Fruit fly (Drosophila melanogaster) whole organism, embryonic: ENCODE results near the gene CG33643.

Experiments
- Awh ChIP-seq: fragments of 200-800 bp; sonication (Bioruptor generic); IDR thresholded peaks from 2 replicates; pipeline ENCODE4, ENCODE4 v1.3.6; 2022; ENCODE audit warnings: missing biosample characterization, missing genetic modification characterization
- CG10654 ChIP-seq: fragments of 200-800 bp; sonication (Bioruptor generic); optimal IDR thresholded peaks from 2 replicates; lab custom pipeline; 2016; ENCODE audit warnings: missing biosample characterization, missing genetic modification characterization
- CG11696 ChIP-seq: fragments of 200-800 bp; sonication (Bioruptor generic); IDR thresholded peaks from 2 replicates; pipeline ENCODE4 v1.3.6; 2022; ENCODE audit warnings: missing biosample characterization, missing genetic modification characterization
- CG11723 ChIP-seq: fragments of 200-800 bp; sonication (Bioruptor generic); optimal IDR thresholded peaks from 2 replicates; lab custom pipeline; 2017; ENCODE audit warnings: missing biosample characterization, mild to moderate bottlenecking, missing genetic modification characterization
- CG12744 ChIP-seq: fragments of 200-800 bp; sonication (Bioruptor generic); optimal IDR thresholded peaks from 2 replicates; lab custom pipeline; 2016; ENCODE audit warnings: missing biosample characterization, missing genetic modification characterization
- CG12769 ChIP-seq: fragments of 200-800 bp; sonication (Bioruptor generic); optimal IDR thresholded peaks from 2 replicates; lab custom pipeline; 2019; ENCODE audit warnings: missing biosample characterization, mild to moderate bottlenecking, missing genetic modification characterization, moderate library complexity
- CG15011 ChIP-seq: fragments of 200-800 bp; sonication (Bioruptor generic); optimal IDR thresholded peaks from 3 replicates; lab custom pipeline; 2018; ENCODE audit warnings: missing biosample characterization, mild to moderate bottlenecking, missing genetic modification characterization
- CG16863 ChIP-seq: fragments of 200-800 bp; sonication (Bioruptor generic); optimal IDR thresholded peaks from 3 replicates; lab custom pipeline; 2016; ENCODE audit warnings: missing biosample characterization, missing genetic modification characterization
- CG1792 ChIP-seq: fragments of 200-800 bp; sonication (Bioruptor generic); optimal IDR thresholded peaks from 2 replicates; lab custom pipeline; 2016; ENCODE audit warnings: missing biosample characterization, missing genetic modification characterization
- CG2129 ChIP-seq: fragments of 200-800 bp; sonication (Bioruptor generic); IDR thresholded peaks from 2 replicates; pipeline ENCODE4 v1.3.6; 2022; ENCODE audit warnings: missing biosample characterization, missing genetic modification characterization; ENCODE audit not compliant: partially characterized antibody
- CG31388 ChIP-seq: fragments of 200-800 bp; sonication (Bioruptor generic); optimal IDR thresholded peaks from 2 replicates; lab custom pipeline; 2016; ENCODE audit warnings: missing biosample characterization, missing genetic modification characterization
- CG31441 ChIP-seq: fragments of 200-800 bp; sonication (Bioruptor generic); IDR thresholded peaks from 2 replicates; pipeline ENCODE4 v1.3.6; 2022; ENCODE audit warnings: missing biosample characterization, missing genetic modification characterization
- CG34422 ChIP-seq: fragments of 200-800 bp; sonication (Bioruptor generic); IDR thresholded peaks from 3 replicates; pipeline ENCODE4 v1.3.6; 2022; ENCODE audit warnings: missing biosample characterization, missing genetic modification characterization
- CG7556 ChIP-seq: fragments of 200-800 bp; sonication (Bioruptor generic); optimal IDR thresholded peaks from 2 replicates; lab custom pipeline; 2017; ENCODE audit warnings: missing biosample characterization, mild to moderate bottlenecking, missing genetic modification characterization
- CG9609 ChIP-seq: fragments of 200-800 bp; sonication (Bioruptor generic); optimal IDR thresholded peaks from 3 replicates; lab custom pipeline; 2016; ENCODE audit warnings: missing biosample characterization, missing genetic modification characterization
- CG9817 ChIP-seq: fragments of 200-800 bp; sonication (Bioruptor generic); optimal IDR thresholded peaks from 2 replicates; lab custom pipeline; 2018; ENCODE audit warnings: missing biosample characterization, mild to moderate bottlenecking, missing genetic modification characterization, moderate library complexity
- CG9876 ChIP-seq: fragments of 200-800 bp; sonication (Bioruptor generic); optimal IDR thresholded peaks from 2 replicates; lab custom pipeline; 2016; ENCODE audit warnings: missing biosample characterization, missing genetic modification characterization
- CG9932 ChIP-seq: fragments of 200-800 bp; sonication (Bioruptor generic); IDR thresholded peaks from 2 replicates; pipeline ENCODE4 v1.3.6; 2022; ENCODE audit warnings: missing biosample characterization, missing genetic modification characterization
- CTCF ChIP-seq: fragments of 200-800 bp; sonication (Bioruptor generic); optimal IDR thresholded peaks from 2 replicates; lab custom pipeline; 2017; ENCODE audit warnings: missing biosample characterization, mild to moderate bottlenecking, missing genetic modification characterization, moderate library complexity
- D19A ChIP-seq: fragments of 200-800 bp; optimal IDR thresholded peaks from 3 replicates; lab custom pipeline; 2019; ENCODE audit warnings: missing biosample characterization, mild to moderate bottlenecking, missing genetic modification characterization, moderate library complexity
- Doc3 ChIP-seq: fragments of 200-800 bp; sonication (Bioruptor generic); IDR thresholded peaks from 3 replicates; pipeline ENCODE4 v1.3.6; 2022; ENCODE audit warnings: missing biosample characterization, missing genetic modification characterization; ENCODE audit not compliant: partially characterized antibody
- Drgx ChIP-seq: fragments of 200-800 bp; sonication (Bioruptor generic); IDR thresholded peaks from 2 replicates; pipeline ENCODE4 v1.3.6; 2022; ENCODE audit warnings: missing biosample characterization, missing genetic modification characterization
- Hey ChIP-seq: fragments of 200-800 bp; sonication (Bioruptor generic); optimal IDR thresholded peaks from 3 replicates; lab custom pipeline; 2018; ENCODE audit warnings: missing biosample characterization, mild to moderate bottlenecking, missing genetic modification characterization
- Hsf ChIP-seq: fragments of 200-800 bp; sonication (Bioruptor generic); optimal IDR thresholded peaks from 3 replicates; lab custom pipeline; 2016; ENCODE audit warnings: missing biosample characterization, missing genetic modification characterization
- Jarid2 ChIP-seq: fragments of 200-800 bp; sonication (Bioruptor generic); optimal IDR thresholded peaks from 3 replicates; lab custom pipeline; 2017; ENCODE audit warnings: mild to moderate bottlenecking, missing biosample characterization, missing genetic modification reagents, missing genetic modification characterization
- Myb ChIP-seq: fragments of 200-800 bp; sonication (Bioruptor generic); optimal IDR thresholded peaks from 2 replicates; lab custom pipeline; 2016; ENCODE audit warnings: missing biosample characterization, missing genetic modification characterization
- NFAT ChIP-seq: fragments of 200-800 bp; sonication (Bioruptor generic); IDR thresholded peaks from 2 replicates; pipeline ENCODE4 v1.3.6; 2022; ENCODE audit warnings: missing biosample characterization, missing genetic modification characterization
- PHDP ChIP-seq: fragments of 200-800 bp; sonication (Bioruptor generic); optimal IDR thresholded peaks from 3 replicates; lab custom pipeline; 2018; ENCODE audit warnings: missing biosample characterization, mild to moderate bottlenecking, missing genetic modification characterization, moderate library complexity
- Pdp1 ChIP-seq, 2 experiments: fragments of 200-800 bp; sonication (Bioruptor generic); optimal IDR thresholded peaks; 3 replicates each; lab custom pipeline; 2016; ENCODE audit warnings: missing biosample characterization in 2 of 2, missing genetic modification characterization in 2 of 2, mild to moderate bottlenecking in 1 of 2, moderate library complexity in 1 of 2
- Sry-β ChIP-seq: fragments of 200-800 bp; sonication (Bioruptor generic); optimal IDR thresholded peaks from 2 replicates; lab custom pipeline; 2018; ENCODE audit warnings: missing biosample characterization, mild to moderate bottlenecking, missing genetic modification characterization, moderate library complexity
- abd-A ChIP-seq: fragments of 200-800 bp; sonication (Bioruptor generic); optimal IDR thresholded peaks from 3 replicates; lab custom pipeline; 2019; ENCODE audit warnings: missing biosample characterization, mild to moderate bottlenecking, missing genetic modification characterization, moderate library complexity
- br ChIP-seq: fragments of >200 bp; optimal IDR thresholded peaks from 2 replicates; lab custom pipeline; 2017
- corto ChIP-seq: fragments of 200-800 bp; sonication (Bioruptor generic); optimal IDR thresholded peaks from 2 replicates; lab custom pipeline; 2016; ENCODE audit warnings: missing biosample characterization, mild to moderate bottlenecking, missing genetic modification characterization, moderate library complexity
- cwo ChIP-seq: fragments of 200-800 bp; sonication (Bioruptor generic); optimal IDR thresholded peaks from 3 replicates; lab custom pipeline; 2017; ENCODE audit warnings: missing biosample characterization, missing genetic modification characterization, mild to moderate bottlenecking, moderate library complexity, missing genetic modification reagents
- dati ChIP-seq: fragments of 200-800 bp; sonication (Bioruptor generic); IDR thresholded peaks from 2 replicates; pipeline ENCODE4 v1.3.6; 2022; ENCODE audit warnings: missing biosample characterization, missing genetic modification characterization
- fru ChIP-seq: fragments of >200 bp; optimal IDR thresholded peaks from 2 replicates; lab custom pipeline; 2017
- gce ChIP-seq: fragments of 200-800 bp; sonication (Bioruptor generic); IDR thresholded peaks from 3 replicates; pipeline ENCODE4 v1.3.6; 2022; ENCODE audit warnings: missing biosample characterization, missing genetic modification characterization
- her ChIP-seq: fragments of 200-800 bp; sonication (Bioruptor generic); optimal IDR thresholded peaks from 2 replicates; lab custom pipeline; 2016; ENCODE audit warnings: missing biosample characterization, missing genetic modification characterization
- jumu ChIP-seq: fragments of 200-800 bp; sonication (Bioruptor generic); optimal IDR thresholded peaks from 3 replicates; lab custom pipeline; 2016; ENCODE audit warnings: missing biosample characterization, missing genetic modification characterization
- ken ChIP-seq: fragments of 200-800 bp; sonication (Bioruptor generic); IDR thresholded peaks from 3 replicates; pipeline ENCODE4 v1.3.6; 2022; ENCODE audit warnings: missing biosample characterization, missing genetic modification characterization
- luna ChIP-seq: fragments of 200-800 bp; sonication (Bioruptor generic); optimal IDR thresholded peaks from 2 replicates; lab custom pipeline; 2016; ENCODE audit warnings: missing biosample characterization, missing genetic modification characterization
- org-1 ChIP-seq: fragments of 200-800 bp; sonication (Bioruptor generic); optimal IDR thresholded peaks from 2 replicates; lab custom pipeline; 2017; ENCODE audit warnings: missing biosample characterization, missing genetic modification characterization
- prd ChIP-seq, 3 experiments: fragments of >200 bp in 2 of 3; fragments of 200-800 bp in 1 of 3; sonication (Bioruptor generic) in 1 of 3; optimal IDR thresholded peaks in 2 of 3; IDR thresholded peaks in 1 of 3; 2 replicates in 2 of 3; 3 replicates in 1 of 3; pipeline versions ENCODE4 v1.3.6 to Lab custom; 2017 to 2022; ENCODE audit warnings: missing biosample characterization in 1 of 3, missing genetic modification characterization in 1 of 3
- pum ChIP-seq: fragments of 200-800 bp; sonication (Bioruptor generic); optimal IDR thresholded peaks from 2 replicates; lab custom pipeline; 2016; ENCODE audit warnings: missing biosample characterization, missing genetic modification characterization
- salm ChIP-seq: fragments of 200-800 bp; sonication (Bioruptor generic); optimal IDR thresholded peaks from 2 replicates; lab custom pipeline; 2018; ENCODE audit warnings: missing biosample characterization, mild to moderate bottlenecking, missing genetic modification characterization
- sob ChIP-seq: fragments of 200-800 bp; sonication (Bioruptor generic); IDR thresholded peaks from 2 replicates; pipeline ENCODE4 v1.3.6; 2022; ENCODE audit warnings: missing biosample characterization, missing genetic modification characterization
- stc ChIP-seq: fragments of 200-800 bp; sonication (Bioruptor generic); IDR thresholded peaks from 2 replicates; pipeline ENCODE4 v1.3.6; 2022; ENCODE audit warnings: missing biosample characterization, missing genetic modification characterization
- tup ChIP-seq: fragments of 200-800 bp; sonication (Bioruptor generic); optimal IDR thresholded peaks from 2 replicates; lab custom pipeline; 2016; ENCODE audit warnings: missing biosample characterization, mild to moderate bottlenecking, missing genetic modification characterization, moderate library complexity
- tx ChIP-seq: fragments of 200-800 bp; sonication (Bioruptor generic); optimal IDR thresholded peaks from 2 replicates; lab custom pipeline; 2016; ENCODE audit warnings: missing biosample characterization, missing genetic modification characterization
- yki ChIP-seq: fragments of >200 bp; optimal IDR thresholded peaks from 3 replicates; lab custom pipeline; 2018

CG33643 gene

dm6 chr2L:13548786-13549780 is 18.2 kb downstream of the CG33643 start, which contains the start of gene B4 (continued):
- no peak for TF ChIP-seq CG12744
- TF ChIP-seq Awh = peak; percentile 25; the same call in 1 of the 2 replicates
- peak; percentile 45 for TF ChIP-seq her (GFP tag; lab: Kevin White, UChicago)
- no peak for TF ChIP-seq br (lab: Kevin White, UChicago)
- TF ChIP-seq Drgx (GFP tag; lab: Robert Waterston, UW) = peak; percentile 66
- TF ChIP-seq Hey (tag; lab: Kevin White, UChicago) = peak; percentile 88
- peak; percentile 4; the same call in 1 of the 2 replicates for TF ChIP-seq CG9932
- TF ChIP-seq CG9609 (GFP tag; lab: Kevin White, UChicago) = no peak
- TF ChIP-seq tx = no peak
- TF ChIP-seq Jarid2 (GFP tag; lab: Kevin White, UChicago) = peak; percentile 96
- TF ChIP-seq D19A = no peak
- no peak for TF ChIP-seq fru (lab: Kevin White, UChicago)
- no peak for TF ChIP-seq Hsf (GFP tag; lab: Kevin White, UChicago)
- no peak for TF ChIP-seq prd (optimal IDR thresholded peaks at IDR 0.05; lab: Kevin White, UChicago)
- peak; percentile 27; the same call in 2 of the 3 replicates for TF ChIP-seq prd (GFP tag; IDR thresholded peaks at IDR 0.05; lab: Robert Waterston, UW)
- TF ChIP-seq jumu = no peak
- TF ChIP-seq CG9876 = no peak
- TF ChIP-seq sob = peak; percentile 49; the same call in 1 of the 2 replicates
- TF ChIP-seq PHDP (tag; lab: Kevin White, UChicago) = no peak
- TF ChIP-seq abd-A (tag; lab: Kevin White, UChicago) = no peak
- peak; percentile 74; the same call in 1 of the 2 replicates for TF ChIP-seq NFAT
- peak; percentile 21 for TF ChIP-seq corto
- peak; percentile 30 for TF ChIP-seq salm (tag; lab: Kevin White, UChicago)
- TF ChIP-seq CG9817 (tag; lab: Kevin White, UChicago) = no peak
- TF ChIP-seq CG7556 = no peak
- no peak for TF ChIP-seq yki (lab: Kevin White, UChicago)
- TF ChIP-seq Pdp1 (GFP tag; optimal IDR thresholded peaks at IDR 0.05; lab: Kevin White, UChicago) = peak; percentile 4 to 65
- TF ChIP-seq gce = peak; percentile 62; the same call in 2 of the 3 replicates
- TF ChIP-seq CG15011 (GFP tag; lab: Kevin White, UChicago) = no peak
- peak; percentile 8 for TF ChIP-seq Sry-β (GFP tag; lab: Kevin White, UChicago)
- TF ChIP-seq CG11723 (GFP tag; lab: Kevin White, UChicago) = peak; percentile 3
- TF ChIP-seq dati (GFP tag; lab: Robert Waterston, UW) = no peak
- TF ChIP-seq pum (GFP tag; lab: Kevin White, UChicago) = no peak
- TF ChIP-seq CG11696 (GFP tag; lab: Robert Waterston, UW) = no peak
- TF ChIP-seq CG10654 = no peak
- TF ChIP-seq ken = peak; percentile 22; the same call in 1 of the 3 replicates
- TF ChIP-seq luna (GFP tag; lab: Kevin White, UChicago) = peak; percentile 0
- no peak for TF ChIP-seq CG31441 (GFP tag; lab: Robert Waterston, UW)
- TF ChIP-seq stc (GFP tag; lab: Robert Waterston, UW) = peak; percentile 36; the same call in 1 of the 2 replicates
- no peak for TF ChIP-seq CG2129
- TF ChIP-seq Myb (GFP tag; lab: Kevin White, UChicago) = peak; percentile 37
- TF ChIP-seq CTCF (GFP tag; lab: Kevin White, UChicago) = no peak
- TF ChIP-seq Doc3 (GFP tag; lab: Robert Waterston, UW) = no peak
- TF ChIP-seq CG34422 (GFP tag; lab: Robert Waterston, UW) = peak; percentile 76; the same call in 2 of the 3 replicates
- TF ChIP-seq org-1 (GFP tag; lab: Kevin White, UChicago) = peak; percentile 23
- peak; percentile 51 for TF ChIP-seq tup (GFP tag; lab: Kevin White, UChicago)
- TF ChIP-seq CG12769 (tag; lab: Kevin White, UChicago) = peak; percentile 69
- no peak for TF ChIP-seq CG1792 (GFP tag; lab: Kevin White, UChicago)
- TF ChIP-seq CG31388 (GFP tag; lab: Kevin White, UChicago) = no peak
- no peak for TF ChIP-seq CG16863 (GFP tag; lab: Kevin White, UChicago)
- peak; percentile 91 for TF ChIP-seq cwo (GFP tag; lab: Kevin White, UChicago)
